Worm (Caenorhabditis elegans) whole organism, early embryonic: ENCODE measurements around the gene mau-8.

Experiments
- B0310.2 ChIP-seq: sonication (generic microtip); optimal IDR thresholded peaks from 2 replicates; lab custom pipeline; 2016; ENCODE audit warnings: mild to moderate bottlenecking, missing genetic modification characterization, missing compliant biosample characterization
- F13C5.2 ChIP-seq: sonication (generic microtip); optimal IDR thresholded peaks from 2 replicates; lab custom pipeline; 2017; ENCODE audit warnings: mild to moderate bottlenecking, missing genetic modification characterization, inconsistent platforms, missing compliant biosample characterization
- aly-1 ChIP-seq: sonication (generic microtip); optimal IDR thresholded peaks from 2 replicates; lab custom pipeline; 2016; ENCODE audit warnings: missing genetic modification characterization, missing compliant biosample characterization
- ama-1 ChIP-seq: fragments of 150-350 bp; optimal IDR thresholded peaks from 2 replicates; lab custom pipeline; 2014
- ceh-13 ChIP-seq: fragments of 200-800 bp; sonication (Bioruptor generic); optimal IDR thresholded peaks from 2 replicates; lab custom pipeline; 2018; ENCODE audit warnings: mild to moderate bottlenecking, missing genetic modification characterization, missing compliant biosample characterization
- ceh-36 ChIP-seq: sonication (generic microtip); optimal IDR thresholded peaks from 2 replicates; lab custom pipeline; 2016; ENCODE audit warnings: missing genetic modification characterization, inconsistent platforms, missing compliant biosample characterization
- ets-7 ChIP-seq: sonication (generic microtip); optimal IDR thresholded peaks from 2 replicates; lab custom pipeline; 2016; ENCODE audit warnings: missing genotype, missing genetic modification characterization, missing compliant biosample characterization
- flt-1 ChIP-seq: fragments of 200-800 bp; sonication (Bioruptor generic); IDR thresholded peaks from 2 replicates; pipeline ENCODE4 v1.3.6; 2022; ENCODE audit warnings: missing genetic modification characterization, missing compliant biosample characterization
- hmbx-1 ChIP-seq: sonication (generic microtip); optimal IDR thresholded peaks from 2 replicates; lab custom pipeline; 2016; ENCODE audit warnings: mild to moderate bottlenecking, missing genetic modification characterization, missing compliant biosample characterization
- hmg-4 ChIP-seq: fragments of 200-800 bp; sonication (Bioruptor generic); optimal IDR thresholded peaks from 2 replicates; lab custom pipeline; 2018; ENCODE audit warnings: mild to moderate bottlenecking, missing genetic modification characterization, missing compliant biosample characterization
- hnd-1 ChIP-seq: sonication (generic microtip); optimal IDR thresholded peaks from 2 replicates; lab custom pipeline; 2016; ENCODE audit warnings: missing genetic modification characterization, missing compliant biosample characterization
- pes-1 ChIP-seq: fragments of 200-800 bp; sonication (Bioruptor generic); IDR thresholded peaks from 2 replicates; pipeline ENCODE4 v1.3.6; 2022; ENCODE audit warnings: missing genetic modification reagents, missing genetic modification characterization, missing compliant biosample characterization
- scrt-1 ChIP-seq: fragments of 200-800 bp; sonication (Bioruptor generic); IDR thresholded peaks from 2 replicates; pipeline ENCODE4 v1.3.6; 2022; ENCODE audit warnings: missing genetic modification characterization, missing compliant biosample characterization
- sea-1 ChIP-seq: fragments of 200-800 bp; sonication (Bioruptor generic); conservative IDR thresholded peaks from 2 replicates; pipeline ENCODE4 v1.3.6; 2022; ENCODE audit warnings: missing genetic modification characterization, missing compliant biosample characterization
- tbx-11 ChIP-seq: fragments of 200-800 bp; sonication (Bioruptor generic); IDR thresholded peaks from 2 replicates; pipeline ENCODE4 v1.3.6; 2022; ENCODE audit warnings: missing genetic modification characterization, missing compliant biosample characterization
- tbx-37 ChIP-seq: fragments of 200-800 bp; sonication (Bioruptor generic); conservative IDR thresholded peaks from 2 replicates; pipeline ENCODE4 v1.3.6; 2022; ENCODE audit warnings: missing genetic modification reagents, missing genetic modification characterization, missing compliant biosample characterization
- tra-4 ChIP-seq: sonication (generic microtip); optimal IDR thresholded peaks from 2 replicates; lab custom pipeline; 2017; ENCODE audit warnings: missing genetic modification characterization, missing compliant biosample characterization

The mau-8 gene

DNA sequence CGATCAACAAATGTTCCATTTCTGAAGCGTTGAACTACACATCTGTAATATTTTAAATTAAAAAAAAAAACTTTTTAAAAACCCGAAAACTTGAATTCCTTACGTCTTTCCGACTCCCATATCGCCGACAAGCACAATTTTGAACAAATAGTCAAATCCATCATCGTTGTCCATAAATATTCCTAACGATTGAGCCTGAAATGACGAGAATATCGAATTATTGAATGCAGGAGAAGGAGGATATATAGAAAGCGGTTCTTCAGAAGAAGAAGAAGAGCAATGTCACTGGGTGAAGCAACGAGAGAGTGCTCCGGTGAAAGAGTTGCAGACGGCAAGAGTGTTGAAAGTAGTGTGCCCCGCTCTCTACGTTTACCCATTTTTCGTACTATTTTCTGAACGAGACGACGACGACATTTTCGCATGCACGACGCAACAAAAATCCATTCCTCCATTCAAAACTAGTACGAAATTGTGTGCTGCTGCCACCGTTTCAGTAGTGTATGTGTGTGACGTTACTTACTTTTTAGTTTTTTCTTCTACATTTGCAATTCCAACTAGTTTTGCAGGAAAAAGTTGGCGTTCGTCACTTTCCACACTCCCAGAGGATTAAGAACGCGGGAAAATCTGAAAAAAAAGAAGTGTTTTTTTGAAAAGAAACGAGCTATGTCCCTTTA is 6.1 kb downstream of the mau-8 start, which contains the start of gene rab-19:
TSS of gene rab-19 (minus strand) at position 624 of the 674 bp plus-strand sequence.
- TF ChIP-seq aly-1 (tag; lab: Kevin White, UChicago): no peak
- no peak for TF ChIP-seq pes-1 (GFP tag; lab: Robert Waterston, UW)
- TF ChIP-seq hnd-1 (tag; lab: Kevin White, UChicago): no peak
- TF ChIP-seq F13C5.2 (tag; lab: Kevin White, UChicago): peak; percentile 17

DNA sequence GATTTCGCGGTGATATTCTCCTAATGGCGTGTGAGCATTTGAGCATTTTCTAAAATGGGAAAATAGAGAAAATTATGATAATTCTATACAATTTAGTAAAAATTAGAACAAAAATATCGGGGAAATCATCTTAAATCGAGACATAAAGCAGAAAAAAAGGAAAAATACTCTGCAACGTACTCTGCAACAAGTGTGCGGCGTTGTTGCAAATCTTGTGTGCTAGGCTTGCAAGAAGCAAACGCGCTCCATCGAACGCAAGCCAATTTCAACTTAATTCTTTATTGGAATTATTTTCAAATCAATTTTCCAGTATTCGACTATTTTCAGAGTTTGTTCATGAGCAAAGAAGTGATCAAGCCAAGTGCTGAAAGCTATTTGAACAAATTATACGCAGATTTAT is 8.2 kb downstream of the mau-8 start, which contains the start of the genes Y62E10A.20, Y62E10A.23 and mdt-9:
TSS of gene Y62E10A.20 (minus strand) at position 49 of the 400 bp plus-strand sequence.
TSS of gene Y62E10A.23 (plus strand) at position 282 of the 400 bp plus-strand sequence.
TSS of gene mdt-9 (plus strand) at position 338 of the 400 bp plus-strand sequence.
- TF ChIP-seq ama-1 (lab: Kevin White, UChicago) (no peak), tra-4 (tag; lab: Kevin White, UChicago) (no peak), aly-1 (tag; lab: Kevin White, UChicago) (peak; percentile 53), ceh-36 (tag; lab: Kevin White, UChicago) (peak; percentile 65), hnd-1 (tag; lab: Kevin White, UChicago) (peak; percentile 23), scrt-1 (GFP tag; lab: Robert Waterston, UW) (peak; percentile 67; the same call in 1 of the 2 replicates), tbx-11 (GFP tag; lab: Robert Waterston, UW) (peak; percentile 58; the same call in 1 of the 2 replicates), tbx-37 (GFP tag; lab: Robert Waterston, UW) (peak; percentile 58; the same call in 1 of the 2 replicates), hmbx-1 (peak; percentile 48), ceh-13 (GFP tag; lab: Kevin White, UChicago) (peak; percentile 60), ets-7 (tag; lab: Kevin White, UChicago) (peak; percentile 26), flt-1 (peak; percentile 61), sea-1 (peak; percentile 77), pes-1 (GFP tag; lab: Robert Waterston, UW) (peak; percentile 69), hmg-4 (GFP tag; lab: Kevin White, UChicago) (peak; percentile 19), B0310.2 (no peak), F13C5.2 (tag; lab: Kevin White, UChicago) (peak; percentile 88)

DNA sequence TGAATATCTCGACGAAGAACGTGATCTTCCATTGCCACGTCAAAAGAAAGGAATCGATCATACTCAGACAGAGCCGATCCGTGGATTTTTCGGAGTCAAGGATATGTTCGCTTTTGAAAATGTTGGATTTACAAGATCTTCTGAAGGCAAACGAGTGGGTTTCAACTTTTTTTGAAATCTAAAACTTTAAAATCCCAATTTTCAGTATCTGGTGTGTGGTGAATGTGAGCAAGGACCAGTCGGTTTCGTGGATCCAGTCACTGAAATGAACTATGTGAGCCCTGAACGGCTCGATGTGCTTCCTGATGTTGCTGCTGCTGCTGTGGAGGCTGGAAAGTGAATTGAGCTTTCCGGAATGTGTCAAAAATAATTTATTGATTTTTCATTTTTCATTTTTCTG is 9.1 kb downstream of the mau-8 start, which contains the start of gene lsm-3:
TSS of gene lsm-3 (plus strand) at position 301 of the 400 bp plus-strand sequence.
- TF ChIP-seq ets-7 (tag; lab: Kevin White, UChicago) (no peak), hmg-4 (GFP tag; lab: Kevin White, UChicago) (no peak), tbx-37 (GFP tag; lab: Robert Waterston, UW) (no peak), hnd-1 (tag; lab: Kevin White, UChicago) (no peak), hmbx-1 (no peak), sea-1 (no peak), aly-1 (tag; lab: Kevin White, UChicago) (no peak), tbx-11 (GFP tag; lab: Robert Waterston, UW) (no peak), ceh-36 (tag; lab: Kevin White, UChicago) (no peak), ceh-13 (GFP tag; lab: Kevin White, UChicago) (no peak), flt-1 (no peak), scrt-1 (GFP tag; lab: Robert Waterston, UW) (no peak), F13C5.2 (tag; lab: Kevin White, UChicago) (no peak)

- TF ChIP-seq flt-1 (no peak), sea-1 (no peak), tra-4 (tag; lab: Kevin White, UChicago) (no peak), ceh-13 (GFP tag; lab: Kevin White, UChicago) (no peak), hmg-4 (GFP tag; lab: Kevin White, UChicago) (no peak), F13C5.2 (tag; lab: Kevin White, UChicago) (no peak), hmbx-1 (no peak), tbx-11 (GFP tag; lab: Robert Waterston, UW) (no peak), ama-1 (lab: Kevin White, UChicago) (no peak), ceh-36 (tag; lab: Kevin White, UChicago) (no peak), B0310.2 (no peak), hnd-1 (tag; lab: Kevin White, UChicago) (no peak), ets-7 (tag; lab: Kevin White, UChicago) (no peak), aly-1 (tag; lab: Kevin White, UChicago) (no peak)
Observed at ce11 chrIV:13388779-13389178, 11.0 kb downstream of the mau-8 start.

DNA sequence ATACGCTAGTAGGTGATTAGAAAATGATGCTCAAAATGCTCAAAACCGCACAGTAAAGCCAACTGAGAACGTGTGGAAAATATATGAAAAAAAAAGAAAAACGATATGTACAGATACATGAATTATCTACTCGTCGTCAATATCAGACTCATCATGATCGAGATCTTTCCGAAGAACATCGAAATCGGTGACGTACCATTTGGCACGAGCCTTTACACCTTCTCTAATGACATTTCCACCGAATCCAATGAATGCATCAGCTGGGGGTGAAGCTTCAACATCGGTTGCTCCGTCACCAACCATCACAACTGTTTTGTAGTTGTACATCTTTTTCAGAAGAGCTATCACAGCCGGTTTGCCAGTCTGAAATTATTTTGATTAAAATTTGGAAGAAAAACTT is 11.4 kb downstream of the mau-8 start:
- TF ChIP-seq ceh-36 (tag; lab: Kevin White, UChicago): no peak
- TF ChIP-seq tra-4 (tag; lab: Kevin White, UChicago): no peak
- TF ChIP-seq flt-1: no peak
- TF ChIP-seq ets-7 (tag; lab: Kevin White, UChicago): no peak

DNA sequence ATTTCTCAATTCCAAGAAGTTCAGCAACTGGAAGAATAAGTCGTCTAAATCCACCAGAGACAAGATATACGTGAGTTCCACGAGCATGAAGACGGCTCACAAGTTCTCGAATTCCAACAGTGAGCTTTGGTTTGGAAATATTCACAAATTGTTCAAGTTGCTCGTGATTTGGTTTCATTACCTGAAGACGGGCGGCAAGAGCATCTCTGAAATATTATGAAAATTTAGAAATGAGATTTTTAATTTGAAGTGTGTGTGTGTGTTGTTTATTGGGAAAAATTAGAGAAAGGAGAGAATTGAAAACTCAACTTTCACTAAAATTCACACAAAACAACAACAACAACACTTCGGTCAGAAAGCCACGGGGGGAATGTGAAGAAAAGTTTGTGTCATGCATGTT is 13.0 kb downstream of the mau-8 start:
- TF ChIP-seq aly-1 (tag; lab: Kevin White, UChicago): no peak
- TF ChIP-seq hnd-1 (tag; lab: Kevin White, UChicago): no peak
- no peak for TF ChIP-seq hmg-4 (GFP tag; lab: Kevin White, UChicago)
- no peak for TF ChIP-seq B0310.2
- no peak for TF ChIP-seq F13C5.2 (tag; lab: Kevin White, UChicago)
- no peak for TF ChIP-seq ceh-36 (tag; lab: Kevin White, UChicago)
- no peak for TF ChIP-seq ama-1 (lab: Kevin White, UChicago)
- no peak for TF ChIP-seq pes-1 (GFP tag; lab: Robert Waterston, UW)
- TF ChIP-seq tbx-11 (GFP tag; lab: Robert Waterston, UW): no peak
- TF ChIP-seq tbx-37 (GFP tag; lab: Robert Waterston, UW): no peak

DNA sequence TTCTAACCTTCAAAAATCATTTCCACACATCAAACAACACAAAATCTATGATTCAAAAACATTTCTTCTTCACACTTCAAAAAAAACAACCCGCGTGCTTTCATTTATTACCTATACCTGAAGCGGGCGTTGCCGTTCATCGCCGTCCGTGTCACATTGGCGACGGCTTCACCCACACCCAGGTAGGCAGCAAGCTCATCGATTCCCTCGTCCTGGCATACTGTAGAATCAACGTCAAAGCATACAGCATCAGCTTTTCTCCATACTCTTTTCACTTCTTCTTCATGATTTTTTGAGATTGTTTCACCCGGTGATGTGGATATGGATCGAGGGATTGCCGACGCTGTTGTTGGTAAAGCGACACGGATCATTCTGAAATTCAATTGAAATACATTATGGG is 14.4 kb downstream of the mau-8 start:
- TF ChIP-seq tbx-37 (GFP tag; lab: Robert Waterston, UW): no peak
- TF ChIP-seq F13C5.2 (tag; lab: Kevin White, UChicago): no peak
- no peak for TF ChIP-seq ama-1 (lab: Kevin White, UChicago)
